Worm (Caenorhabditis elegans): ENCODE data around the gene ugt-11.

Gene ugt-11

DNA sequence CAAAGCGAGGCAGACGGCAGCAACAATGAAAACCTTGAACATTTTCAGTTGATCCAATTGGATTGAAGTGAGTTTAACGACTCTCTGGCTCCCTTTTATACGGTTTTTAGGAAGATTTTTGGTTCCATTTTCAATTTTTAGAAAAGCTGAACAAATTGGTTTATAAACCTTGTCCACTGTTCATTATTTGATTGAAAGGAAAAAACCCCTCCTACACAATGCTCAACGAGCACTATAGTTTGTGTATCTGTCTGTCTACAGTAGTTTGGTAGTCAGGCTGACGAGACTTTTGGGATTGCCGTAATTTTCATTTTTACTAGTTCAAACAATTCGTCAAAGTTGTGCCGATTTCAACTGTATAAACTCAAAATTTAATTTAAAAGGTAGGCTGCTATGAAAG is 15.6 kb downstream of the ugt-11 start, which contains the start of gene T19H12.15:
TSS of gene T19H12.15 (minus strand) at position 101 of the 400 bp plus-strand sequence.
- TF ChIP-seq sea-1 (GFP tag; conservative IDR thresholded peaks at IDR 0.05) (no peak), F13C5.2 (tag; optimal IDR thresholded peaks at IDR 0.05) (no peak), tbx-11 (GFP tag; IDR thresholded peaks at IDR 0.05) (no peak), B0310.2 (tag; optimal IDR thresholded peaks at IDR 0.05) (no peak), ceh-36 (tag; optimal IDR thresholded peaks at IDR 0.05) (no peak), ama-1 (optimal IDR thresholded peaks at IDR 0.05) (no peak), flt-1 (GFP tag; IDR thresholded peaks at IDR 0.05) (no peak), pes-1 (GFP tag; IDR thresholded peaks at IDR 0.05) (no peak), hmg-4 (GFP tag; optimal IDR thresholded peaks at IDR 0.05) (no peak), ceh-13 (GFP tag; optimal IDR thresholded peaks at IDR 0.05) (no peak), tra-4 (tag; optimal IDR thresholded peaks at IDR 0.05) (no peak), scrt-1 (GFP tag; IDR thresholded peaks at IDR 0.05) (no peak), aly-1 (tag; optimal IDR thresholded peaks at IDR 0.05) (no peak), hmbx-1 (tag; optimal IDR thresholded peaks at IDR 0.05) (no peak), tbx-37 (GFP tag; conservative IDR thresholded peaks at IDR 0.05) (no peak), hnd-1 (tag; optimal IDR thresholded peaks at IDR 0.05) (no peak), ets-7 (tag; optimal IDR thresholded peaks at IDR 0.05) (no peak)

DNA sequence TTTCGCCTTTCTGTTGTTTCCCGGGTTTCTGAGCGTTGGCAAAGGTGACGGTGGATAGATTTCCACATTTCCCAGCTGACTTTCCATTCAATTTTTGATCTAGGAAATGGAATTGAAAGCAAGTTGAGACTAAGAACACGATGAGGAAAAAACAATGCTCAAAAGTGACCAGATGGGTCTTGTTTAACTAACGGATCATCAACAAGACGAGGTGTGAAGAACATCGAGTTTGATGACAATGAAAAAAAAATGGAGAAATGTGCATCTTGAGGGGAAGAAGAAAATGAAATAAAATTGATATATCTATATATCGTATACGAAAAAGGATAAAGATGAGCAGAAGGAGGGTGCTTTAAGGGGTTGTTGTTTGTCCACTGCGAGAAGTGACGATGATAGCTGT is 17.3 kb downstream of the ugt-11 start, which contains the start of gene T19H12.6:
TSS of gene T19H12.6 (minus strand) at position 101 of the 400 bp plus-strand sequence.
- TF ChIP-seq F13C5.2 (tag; optimal IDR thresholded peaks at IDR 0.05) (no peak), hmg-4 (GFP tag; optimal IDR thresholded peaks at IDR 0.05) (no peak), ceh-36 (tag; optimal IDR thresholded peaks at IDR 0.05) (no peak), sea-1 (GFP tag; conservative IDR thresholded peaks at IDR 0.05) (no peak), ets-7 (tag; optimal IDR thresholded peaks at IDR 0.05) (no peak), hnd-1 (tag; optimal IDR thresholded peaks at IDR 0.05) (no peak), tbx-11 (GFP tag; IDR thresholded peaks at IDR 0.05) (no peak), tbx-37 (GFP tag; conservative IDR thresholded peaks at IDR 0.05) (no peak), flt-1 (GFP tag; IDR thresholded peaks at IDR 0.05) (no peak), pes-1 (GFP tag; IDR thresholded peaks at IDR 0.05) (no peak), ama-1 (optimal IDR thresholded peaks at IDR 0.05) (no peak), ceh-13 (GFP tag; optimal IDR thresholded peaks at IDR 0.05) (no peak), tra-4 (tag; optimal IDR thresholded peaks at IDR 0.05) (no peak), B0310.2 (tag; optimal IDR thresholded peaks at IDR 0.05) (no peak)

ce11 chrV:4871992-4872391 is 22.9 kb downstream of the ugt-11 start, which contains the start of gene srd-33:
Gene srd-33 (plus strand): TSS chrV:4872292.
- TF ChIP-seq tra-4 (tag; optimal IDR thresholded peaks at IDR 0.05) (no peak), ceh-13 (GFP tag; optimal IDR thresholded peaks at IDR 0.05) (no peak), flt-1 (GFP tag; IDR thresholded peaks at IDR 0.05) (no peak), tbx-37 (GFP tag; conservative IDR thresholded peaks at IDR 0.05) (no peak), ama-1 (optimal IDR thresholded peaks at IDR 0.05) (no peak), hmbx-1 (tag; optimal IDR thresholded peaks at IDR 0.05) (no peak), hmg-4 (GFP tag; optimal IDR thresholded peaks at IDR 0.05) (no peak), sea-1 (GFP tag; conservative IDR thresholded peaks at IDR 0.05) (no peak), tbx-11 (GFP tag; IDR thresholded peaks at IDR 0.05) (no peak), F13C5.2 (tag; optimal IDR thresholded peaks at IDR 0.05) (no peak), hnd-1 (tag; optimal IDR thresholded peaks at IDR 0.05) (no peak), pes-1 (GFP tag; IDR thresholded peaks at IDR 0.05) (no peak), scrt-1 (GFP tag; IDR thresholded peaks at IDR 0.05) (no peak), B0310.2 (tag; optimal IDR thresholded peaks at IDR 0.05) (no peak), ceh-36 (tag; optimal IDR thresholded peaks at IDR 0.05) (no peak), aly-1 (tag; optimal IDR thresholded peaks at IDR 0.05) (no peak), ets-7 (tag; optimal IDR thresholded peaks at IDR 0.05) (no peak)

- TF ChIP-seq hmg-4 (GFP tag; optimal IDR thresholded peaks at IDR 0.05) (no peak), tbx-11 (GFP tag; IDR thresholded peaks at IDR 0.05) (no peak), scrt-1 (GFP tag; IDR thresholded peaks at IDR 0.05) (no peak), ama-1 (optimal IDR thresholded peaks at IDR 0.05) (no peak), tbx-37 (GFP tag; conservative IDR thresholded peaks at IDR 0.05) (no peak), tra-4 (tag; optimal IDR thresholded peaks at IDR 0.05) (no peak), aly-1 (tag; optimal IDR thresholded peaks at IDR 0.05) (no peak), ceh-13 (GFP tag; optimal IDR thresholded peaks at IDR 0.05) (no peak), hnd-1 (tag; optimal IDR thresholded peaks at IDR 0.05) (no peak), B0310.2 (tag; optimal IDR thresholded peaks at IDR 0.05) (no peak)
Observed at ce11 chrV:4870627-4871026, 24.2 kb downstream of the ugt-11 start.

DNA sequence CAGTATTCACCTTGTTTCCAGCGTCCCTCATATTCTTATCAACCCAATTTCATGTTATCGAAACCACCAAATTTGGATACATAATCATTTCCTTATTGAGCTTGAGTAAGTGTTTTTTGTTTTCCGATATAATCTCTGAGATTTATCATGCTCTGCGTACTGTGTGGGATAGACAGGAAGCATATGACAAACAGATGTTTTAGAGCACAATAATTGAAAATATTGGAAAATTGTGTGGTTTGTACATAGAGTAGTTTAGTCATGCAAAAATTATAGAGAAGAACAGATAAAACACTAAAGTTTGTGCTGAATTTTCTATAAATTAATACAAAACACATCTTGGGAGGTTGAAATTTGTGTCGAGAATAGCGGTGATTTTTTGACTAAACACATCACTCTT is 26.2 kb downstream of the ugt-11 start:
- TF ChIP-seq ceh-36 (tag; optimal IDR thresholded peaks at IDR 0.05) (no peak), scrt-1 (GFP tag; IDR thresholded peaks at IDR 0.05) (no peak), hmbx-1 (tag; optimal IDR thresholded peaks at IDR 0.05) (no peak), ama-1 (optimal IDR thresholded peaks at IDR 0.05) (no peak), tbx-37 (GFP tag; conservative IDR thresholded peaks at IDR 0.05) (no peak), tbx-11 (GFP tag; IDR thresholded peaks at IDR 0.05) (no peak), B0310.2 (tag; optimal IDR thresholded peaks at IDR 0.05) (no peak), pes-1 (GFP tag; IDR thresholded peaks at IDR 0.05) (no peak), flt-1 (GFP tag; IDR thresholded peaks at IDR 0.05) (no peak), tra-4 (tag; optimal IDR thresholded peaks at IDR 0.05) (no peak), sea-1 (GFP tag; conservative IDR thresholded peaks at IDR 0.05) (no peak), ceh-13 (GFP tag; optimal IDR thresholded peaks at IDR 0.05) (no peak), hnd-1 (tag; optimal IDR thresholded peaks at IDR 0.05) (no peak), ets-7 (tag; optimal IDR thresholded peaks at IDR 0.05) (no peak), aly-1 (tag; optimal IDR thresholded peaks at IDR 0.05) (no peak), F13C5.2 (tag; optimal IDR thresholded peaks at IDR 0.05) (no peak), hmg-4 (GFP tag; optimal IDR thresholded peaks at IDR 0.05) (no peak)

DNA sequence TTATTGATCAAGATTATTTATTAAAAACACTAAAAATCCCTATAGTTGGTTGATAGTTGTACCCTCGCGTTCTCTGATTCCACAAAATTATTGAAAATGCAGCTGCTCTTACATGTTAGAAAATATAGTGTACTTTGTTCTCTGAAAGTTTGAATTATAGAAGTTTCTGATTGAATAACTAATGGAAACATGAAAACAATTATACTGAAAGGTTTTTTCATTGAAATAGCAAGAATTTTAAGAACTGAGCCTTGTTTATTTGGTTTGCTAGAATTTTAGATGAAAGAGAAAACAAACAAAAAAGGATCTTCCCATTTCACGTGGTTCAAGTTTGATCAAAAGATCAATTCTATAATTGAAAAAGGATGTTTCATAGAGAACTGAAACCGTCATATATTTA is 27.3 kb downstream of the ugt-11 start:
- TF ChIP-seq B0310.2 (tag; optimal IDR thresholded peaks at IDR 0.05) (no peak), aly-1 (tag; optimal IDR thresholded peaks at IDR 0.05) (no peak), ama-1 (optimal IDR thresholded peaks at IDR 0.05) (no peak), ets-7 (tag; optimal IDR thresholded peaks at IDR 0.05) (no peak), ceh-36 (tag; optimal IDR thresholded peaks at IDR 0.05) (no peak), scrt-1 (GFP tag; IDR thresholded peaks at IDR 0.05) (no peak)

- no peak for TF ChIP-seq ceh-13 (GFP tag; optimal IDR thresholded peaks at IDR 0.05)
- no peak for TF ChIP-seq flt-1 (GFP tag; IDR thresholded peaks at IDR 0.05)
- no peak for TF ChIP-seq hmbx-1 (tag; optimal IDR thresholded peaks at IDR 0.05)
- TF ChIP-seq pes-1 (GFP tag; IDR thresholded peaks at IDR 0.05): no peak
- TF ChIP-seq hnd-1 (tag; optimal IDR thresholded peaks at IDR 0.05): no peak
- TF ChIP-seq ceh-36 (tag; optimal IDR thresholded peaks at IDR 0.05): no peak
- TF ChIP-seq hmg-4 (GFP tag; optimal IDR thresholded peaks at IDR 0.05): no peak
- no peak for TF ChIP-seq tbx-11 (GFP tag; IDR thresholded peaks at IDR 0.05)
- no peak for TF ChIP-seq aly-1 (tag; optimal IDR thresholded peaks at IDR 0.05)
- TF ChIP-seq ets-7 (tag; optimal IDR thresholded peaks at IDR 0.05): no peak
- no peak for TF ChIP-seq tbx-37 (GFP tag; conservative IDR thresholded peaks at IDR 0.05)
- no peak for TF ChIP-seq F13C5.2 (tag; optimal IDR thresholded peaks at IDR 0.05)
Observed at ce11 chrV:4865364-4865763, 29.5 kb downstream of the ugt-11 start, which contains the start of gene srd-32. Gene srd-32 (plus strand): TSS chrV:4865664.
